ENCODE assay signal across 3 worm cellular contexts in the genomic region with DNA sequence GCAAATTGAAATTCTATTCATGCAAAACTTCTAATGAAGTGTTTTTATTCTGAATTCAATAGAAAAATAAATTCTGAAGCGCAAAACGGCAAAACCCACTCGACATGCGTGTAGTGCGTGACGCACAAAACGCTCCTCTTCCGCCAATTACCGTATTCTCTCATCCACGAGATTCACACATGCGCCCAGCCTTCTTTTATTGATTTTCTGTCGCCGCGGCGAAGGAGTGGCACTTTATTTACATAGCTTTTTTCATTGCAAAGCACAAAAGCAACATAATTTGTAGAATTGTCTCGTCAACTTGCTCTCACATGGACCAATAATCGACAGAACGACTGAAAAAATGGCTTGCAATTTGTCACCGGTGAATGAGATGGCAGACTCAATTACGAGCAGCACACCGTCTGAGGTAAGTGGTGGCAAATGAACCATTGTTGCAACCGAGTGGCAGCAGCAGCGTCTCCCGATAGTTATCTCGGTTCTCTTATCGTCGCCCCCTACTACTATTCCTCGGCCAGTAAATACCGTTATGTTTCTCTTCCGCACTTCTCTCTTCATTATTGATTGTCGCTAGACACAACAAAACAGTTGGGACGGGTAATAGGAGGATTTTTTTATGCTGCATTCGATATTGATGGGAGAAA.
TF ChIP-seq lines count a peak whose summit lies in the region.

unc-16 (plus strand) TSS at position 243 of the 644 bp plus-strand sequence.

TF ChIP-seq in whole organism, L1 larva, 84 proteins besides CTCF, POLR2A, EP300 and RAD21 (continued from another document and continues in another):
- TF ChIP-seq unc-98 (GFP tag; IDR thresholded peaks at IDR 0.05; lab: Robert Waterston, UW) (no peak), Y116A8C.19 (tag; optimal IDR thresholded peaks at IDR 0.05; lab: Kevin White, UChicago; ENCODE audit: borderline replicate concordance) (no peak), mef-2 (tag; optimal IDR thresholded peaks at IDR 0.05; lab: Kevin White, UChicago) (peak; percentile 44), isw-1 (GFP tag; IDR thresholded peaks at IDR 0.05; lab: Robert Waterston, UW) (peak; percentile 91), C34B4.2 (tag; optimal IDR thresholded peaks at IDR 0.05; lab: Kevin White, UChicago) (no peak), nhr-11 (tag; optimal IDR thresholded peaks at IDR 0.05; lab: Kevin White, UChicago) (peak; percentile 11), egl-27 (tag; optimal IDR thresholded peaks at IDR 0.05; lab: Kevin White, UChicago) (no peak), ceh-82 (tag; optimal IDR thresholded peaks at IDR 0.05; lab: Kevin White, UChicago) (peak; percentile 78 to 92 (median 89)), pqm-1 (tag; optimal IDR thresholded peaks at IDR 0.05; lab: Kevin White, UChicago) (no peak), mab-9 (GFP tag; IDR thresholded peaks at IDR 0.05; lab: Robert Waterston, UW) (peak; percentile 69; the same call in 1 of the 2 replicates), sup-37 (GFP tag; optimal IDR thresholded peaks at IDR 0.05; lab: Kevin White, UChicago) (peak; percentile 79), lir-3 (tag; optimal IDR thresholded peaks at IDR 0.05; lab: Kevin White, UChicago; ENCODE audit: poor library complexity) (peak; percentile 79), C16A3.4 (tag; optimal IDR thresholded peaks at IDR 0.05; lab: Kevin White, UChicago) (peak; percentile 85), nhr-47 (tag; optimal IDR thresholded peaks at IDR 0.05; lab: Kevin White, UChicago) (peak; percentile 92), jun-1 (tag; optimal IDR thresholded peaks at IDR 0.05; lab: Kevin White, UChicago) (peak; percentile 76), nhr-12 (tag; optimal IDR thresholded peaks at IDR 0.05; lab: Kevin White, UChicago) (no peak), ceh-8 (GFP tag; optimal IDR thresholded peaks at IDR 0.05; lab: Kevin White, UChicago) (peak; percentile 85), unc-30 (tag; optimal IDR thresholded peaks at IDR 0.05; lab: Kevin White, UChicago) (no peak), elt-3 (tag; optimal IDR thresholded peaks at IDR 0.05; lab: Kevin White, UChicago) (peak in 2 of 6 experiments; percentile 29 to 54), nhr-28 (tag; optimal IDR thresholded peaks at IDR 0.05; lab: Kevin White, UChicago) (no peak), mep-1 (tag; optimal IDR thresholded peaks at IDR 0.05; lab: Kevin White, UChicago) (peak; percentile 95), swsn-7 (tag; optimal IDR thresholded peaks at IDR 0.05; lab: Kevin White, UChicago) (peak; percentile 94), efl-1 (optimal IDR thresholded peaks at IDR 0.05; lab: Kevin White, UChicago) (peak; percentile 85 to 88), efl-1 (GFP tag; optimal IDR thresholded peaks at IDR 0.05 in 1 of 2; lab: Kevin White, UChicago) (peak; percentile 82 to 98), lin-14 (GFP tag; optimal IDR thresholded peaks at IDR 0.05; lab: Kevin White, UChicago) (peak; percentile 95), ceh-90 (tag; optimal IDR thresholded peaks at IDR 0.05; lab: Kevin White, UChicago) (peak; percentile 43), hpl-2 (GFP tag; optimal IDR thresholded peaks at IDR 0.05; lab: Kevin White, UChicago) (peak; percentile 7), ets-5 (GFP tag; IDR thresholded peaks at IDR 0.05; lab: Robert Waterston, UW) (no peak), unc-86 (tag; optimal IDR thresholded peaks at IDR 0.05; lab: Kevin White, UChicago) (peak; percentile 92), C04F5.9 (tag; optimal IDR thresholded peaks at IDR 0.05; lab: Kevin White, UChicago) (peak; percentile 83), nhr-19 (GFP tag; conservative IDR thresholded peaks at IDR 0.05; lab: Robert Waterston, UW) (peak; percentile 87), irx-1 (tag; optimal IDR thresholded peaks at IDR 0.05; lab: Kevin White, UChicago) (peak; percentile 89), ztf-11 (tag; optimal IDR thresholded peaks at IDR 0.05; lab: Kevin White, UChicago) (peak in 1 of 2 experiments; percentile 78), grh-1 (GFP tag; IDR thresholded peaks at IDR 0.05; lab: Robert Waterston, UW) (no peak; the same call in 1 of the 2 replicates), ces-1 (GFP tag; optimal IDR thresholded peaks at IDR 0.05; lab: Kevin White, UChicago) (no peak), hlh-4 (tag; optimal IDR thresholded peaks at IDR 0.05; lab: Kevin White, UChicago) (no peak), hlh-17 (GFP tag; optimal IDR thresholded peaks at IDR 0.05; lab: Kevin White, UChicago; ENCODE audit: borderline replicate concordance) (no peak), unc-130 (tag; optimal IDR thresholded peaks at IDR 0.05; lab: Kevin White, UChicago) (peak; percentile 88), mdl-1 (tag; optimal IDR thresholded peaks at IDR 0.05; lab: Kevin White, UChicago) (peak; percentile 48 to 98), nhr-76 (tag; optimal IDR thresholded peaks at IDR 0.05; lab: Kevin White, UChicago) (no peak)

TF ChIP-seq in whole organism, L3 larva, 47 proteins besides CTCF, POLR2A, EP300 and RAD21 (continued from another document):
- peak; percentile 89 for TF ChIP-seq lin-15B (tag; optimal IDR thresholded peaks at IDR 0.05; lab: Kevin White, UChicago)
- TF ChIP-seq eor-1 (tag; optimal IDR thresholded peaks at IDR 0.05; lab: Kevin White, UChicago) = peak in 1 of 2 experiments; percentile 13
- TF ChIP-seq skn-1 (tag; optimal IDR thresholded peaks at IDR 0.05; lab: Kevin White, UChicago) = peak; percentile 46
- peak; percentile 27 for TF ChIP-seq jun-1 (tag; optimal IDR thresholded peaks at IDR 0.05; lab: Kevin White, UChicago)
- no peak for TF ChIP-seq elt-3 (tag; optimal IDR thresholded peaks at IDR 0.05; lab: Kevin White, UChicago)
- TF ChIP-seq nhr-67 (tag; optimal IDR thresholded peaks at IDR 0.05; lab: Kevin White, UChicago) = no peak
- TF ChIP-seq aly-2 (tag; optimal IDR thresholded peaks at IDR 0.05; lab: Kevin White, UChicago) = no peak
- peak; percentile 85 for TF ChIP-seq lin-39 (tag; optimal IDR thresholded peaks at IDR 0.05; lab: Kevin White, UChicago)
- TF ChIP-seq nhr-77 (tag; optimal IDR thresholded peaks at IDR 0.05; lab: Kevin White, UChicago) = no peak
- peak; percentile 63 for TF ChIP-seq nhr-23 (tag; optimal IDR thresholded peaks at IDR 0.05; lab: Kevin White, UChicago)
- TF ChIP-seq nhr-76 (tag; optimal IDR thresholded peaks at IDR 0.05; lab: Kevin White, UChicago) = no peak
- TF ChIP-seq egl-27 (tag; optimal IDR thresholded peaks at IDR 0.05; lab: Kevin White, UChicago) = no peak
- no peak for TF ChIP-seq fkh-2 (tag; optimal IDR thresholded peaks at IDR 0.05; lab: Kevin White, UChicago)
- peak; percentile 87 for TF ChIP-seq mdl-1 (tag; optimal IDR thresholded peaks at IDR 0.05; lab: Kevin White, UChicago)
- TF ChIP-seq elt-1 (tag; optimal IDR thresholded peaks at IDR 0.05; lab: Kevin White, UChicago) = no peak
- TF ChIP-seq hmg-11 (tag; optimal IDR thresholded peaks at IDR 0.05; lab: Kevin White, UChicago) = peak; percentile 90
- no peak for TF ChIP-seq ceh-16 (tag; optimal IDR thresholded peaks at IDR 0.05; lab: Kevin White, UChicago)
- peak; percentile 85 for TF ChIP-seq lsy-12 (tag; optimal IDR thresholded peaks at IDR 0.05; lab: Kevin White, UChicago)
- TF ChIP-seq pha-4 (tag; optimal IDR thresholded peaks at IDR 0.05; lab: Kevin White, UChicago) = peak; percentile 97
- TF ChIP-seq tbx-2 (tag; optimal IDR thresholded peaks at IDR 0.05; lab: Kevin White, UChicago) = peak; percentile 82
- peak; percentile 90 for TF ChIP-seq ceh-28 (tag; optimal IDR thresholded peaks at IDR 0.05; lab: Kevin White, UChicago)
- TF ChIP-seq zag-1 (tag; optimal IDR thresholded peaks at IDR 0.05; lab: Kevin White, UChicago) = no peak
- TF ChIP-seq unc-39 (tag; optimal IDR thresholded peaks at IDR 0.05; lab: Kevin White, UChicago) = no peak
- peak; percentile 19 for TF ChIP-seq ceh-82 (tag; optimal IDR thresholded peaks at IDR 0.05; lab: Kevin White, UChicago)
- no peak for TF ChIP-seq nhr-11 (tag; optimal IDR thresholded peaks at IDR 0.05; lab: Kevin White, UChicago)
- peak; percentile 58 for TF ChIP-seq ama-1 (optimal IDR thresholded peaks at IDR 0.05; lab: Kevin White, UChicago)
- TF ChIP-seq nfya-1 (tag; optimal IDR thresholded peaks at IDR 0.05; lab: Kevin White, UChicago; ENCODE audit: insufficient read depth) = peak; percentile 96
- peak; percentile 72 for TF ChIP-seq elt-2 (tag; optimal IDR thresholded peaks at IDR 0.05; lab: Kevin White, UChicago)
- peak; percentile 87 for TF ChIP-seq mml-1 (tag; optimal IDR thresholded peaks at IDR 0.05; lab: Kevin White, UChicago)
- peak; percentile 88 for TF ChIP-seq egl-5 (tag; optimal IDR thresholded peaks at IDR 0.05; lab: Kevin White, UChicago)

TF ChIP-seq in whole organism, young adult, 124 proteins besides CTCF, POLR2A, EP300 and RAD21 (continued from another document and continues in another):
- TF ChIP-seq K11D2.4 (GFP tag; IDR thresholded peaks at IDR 0.05; lab: Robert Waterston, UW) = peak; percentile 87
- TF ChIP-seq F33H1.4 (GFP tag; IDR thresholded peaks at IDR 0.05; lab: Robert Waterston, UW) = peak; percentile 50; the same call in 1 of the 2 replicates
- peak in 1 of 3 experiments; percentile 82 for TF ChIP-seq lin-35 (GFP tag; optimal IDR thresholded peaks at IDR 0.05; lab: Kevin White, UChicago)
- peak; percentile 65 for TF ChIP-seq ZK185.1 (tag; optimal IDR thresholded peaks at IDR 0.05; lab: Kevin White, UChicago; ENCODE audit: poor library complexity, severe bottlenecking)
- TF ChIP-seq lin-54 (GFP tag; optimal IDR thresholded peaks at IDR 0.05; lab: Kevin White, UChicago) = peak; percentile 72
- TF ChIP-seq madf-10 (tag; optimal IDR thresholded peaks at IDR 0.05; lab: Kevin White, UChicago) = peak; percentile 45
- no peak for TF ChIP-seq tbx-9 (tag; optimal IDR thresholded peaks at IDR 0.05; lab: Kevin White, UChicago; ENCODE audit: borderline replicate concordance)
- peak; percentile 28 for TF ChIP-seq tlf-1 (GFP tag; optimal IDR thresholded peaks at IDR 0.05; lab: Kevin White, UChicago)
- no peak for TF ChIP-seq mel-28 (tag; optimal IDR thresholded peaks at IDR 0.05; lab: Kevin White, UChicago; ENCODE audit: borderline replicate concordance)
- no peak for TF ChIP-seq attf-6 (GFP tag; IDR thresholded peaks at IDR 0.05; lab: Robert Waterston, UW)
- TF ChIP-seq hsf-1 (GFP tag; IDR thresholded peaks at IDR 0.05; lab: Robert Waterston, UW) = no peak
- TF ChIP-seq B0261.1 (tag; optimal IDR thresholded peaks at IDR 0.05; lab: Kevin White, UChicago) = no peak
- peak; percentile 35; the same call in 1 of the 2 replicates for TF ChIP-seq rcor-1 (GFP tag; IDR thresholded peaks at IDR 0.05; lab: Robert Waterston, UW)
- no peak for TF ChIP-seq F39B2.1 (GFP tag; IDR thresholded peaks at IDR 0.05; lab: Robert Waterston, UW)
- TF ChIP-seq hrde-1 (tag; optimal IDR thresholded peaks at IDR 0.05; lab: Kevin White, UChicago; ENCODE audit: borderline replicate concordance) = no peak
- peak; percentile 34 for TF ChIP-seq dpl-1 (GFP tag; optimal IDR thresholded peaks at IDR 0.05; lab: Kevin White, UChicago)
- TF ChIP-seq xnd-1 (tag; optimal IDR thresholded peaks at IDR 0.05; lab: Kevin White, UChicago) = no peak
- no peak for TF ChIP-seq F10E7.11 (tag; optimal IDR thresholded peaks at IDR 0.05; lab: Kevin White, UChicago)
- no peak for TF ChIP-seq unc-130 (GFP tag; optimal IDR thresholded peaks at IDR 0.05; lab: Kevin White, UChicago)
- TF ChIP-seq lin-26 (GFP tag; IDR thresholded peaks at IDR 0.05; lab: Robert Waterston, UW) = peak; percentile 26; the same call in 1 of the 2 replicates
- TF ChIP-seq snpc-1.1 (tag; optimal IDR thresholded peaks at IDR 0.05; lab: Kevin White, UChicago; ENCODE audit: insufficient read depth) = no peak
- TF ChIP-seq ztf-6 (GFP tag; IDR thresholded peaks at IDR 0.05; lab: Robert Waterston, UW) = no peak
- peak; percentile 25 for TF ChIP-seq ama-1 (optimal IDR thresholded peaks at IDR 0.05; lab: Kevin White, UChicago)
- no peak for TF ChIP-seq ama-1 (GFP tag; optimal IDR thresholded peaks at IDR 0.05; lab: Kevin White, UChicago)
- no peak for TF ChIP-seq nfya-1 (tag; optimal IDR thresholded peaks at IDR 0.05; lab: Kevin White, UChicago; ENCODE audit: borderline replicate concordance, insufficient read depth)
- no peak for TF ChIP-seq egl-44 (GFP tag; IDR thresholded peaks at IDR 0.05; lab: Robert Waterston, UW)
- TF ChIP-seq Y56A3A.18 (GFP tag; IDR thresholded peaks at IDR 0.05; lab: Robert Waterston, UW) = no peak
- peak; percentile 19 for TF ChIP-seq efl-1 (GFP tag; optimal IDR thresholded peaks at IDR 0.05; lab: Kevin White, UChicago)
- TF ChIP-seq unc-62 (GFP tag; optimal IDR thresholded peaks at IDR 0.05; lab: Kevin White, UChicago) = peak; percentile 72
- no peak for TF ChIP-seq F49E8.2 (tag; optimal IDR thresholded peaks at IDR 0.05; lab: Kevin White, UChicago; ENCODE audit: insufficient read depth)
- TF ChIP-seq hlh-12 (tag; optimal IDR thresholded peaks at IDR 0.05; lab: Kevin White, UChicago) = no peak
- no peak for TF ChIP-seq egl-18 (GFP tag; IDR thresholded peaks at IDR 0.05; lab: Robert Waterston, UW)
- TF ChIP-seq Y79H2A.3 (GFP tag; conservative IDR thresholded peaks at IDR 0.05; lab: Robert Waterston, UW) = no peak
- TF ChIP-seq C06A6.2 (GFP tag; conservative IDR thresholded peaks at IDR 0.05; lab: Robert Waterston, UW) = 0 out of 2 replicates have a peak, but pooled peaks have one; percentile 31
- peak; percentile 46 for TF ChIP-seq repo-1 (tag; optimal IDR thresholded peaks at IDR 0.05; lab: Kevin White, UChicago)
- peak; percentile 85; the same call in 1 of the 2 replicates for TF ChIP-seq nfyb-1 (GFP tag; IDR thresholded peaks at IDR 0.05; lab: Robert Waterston, UW)
- TF ChIP-seq nhr-179 (tag; optimal IDR thresholded peaks at IDR 0.05; lab: Kevin White, UChicago) = no peak
- TF ChIP-seq ztf-26 (tag; optimal IDR thresholded peaks at IDR 0.05; lab: Kevin White, UChicago) = peak; percentile 47
- TF ChIP-seq hmg-1.2 (GFP tag; IDR thresholded peaks at IDR 0.05; lab: Robert Waterston, UW) = peak; percentile 33; the same call in 1 of the 2 replicates
- TF ChIP-seq sptf-2 (GFP tag; optimal IDR thresholded peaks at IDR 0.05; lab: Kevin White, UChicago) = no peak
- TF ChIP-seq tbp1 (GFP tag; optimal IDR thresholded peaks at IDR 0.05; lab: Kevin White, UChicago) = peak; percentile 42
- TF ChIP-seq let-526 (GFP tag; IDR thresholded peaks at IDR 0.05; lab: Robert Waterston, UW) = no peak; the same call in 1 of the 2 replicates
- no peak for TF ChIP-seq sea-2 (GFP tag; IDR thresholded peaks at IDR 0.05; lab: Robert Waterston, UW)
- TF ChIP-seq let-607 (tag; optimal IDR thresholded peaks at IDR 0.05; lab: Kevin White, UChicago) = peak; percentile 51 to 58
- no peak for TF ChIP-seq ztf-25 (GFP tag; IDR thresholded peaks at IDR 0.05; lab: Robert Waterston, UW)
- no peak for TF ChIP-seq B0035.1 (tag; optimal IDR thresholded peaks at IDR 0.05; lab: Kevin White, UChicago)
- TF ChIP-seq ekl-4 (GFP tag; IDR thresholded peaks at IDR 0.05; lab: Robert Waterston, UW) = peak; percentile 84
- TF ChIP-seq bed-1 (GFP tag; IDR thresholded peaks at IDR 0.05; lab: Robert Waterston, UW) = no peak
- no peak for TF ChIP-seq Y95B8A.8 (GFP tag; IDR thresholded peaks at IDR 0.05; lab: Robert Waterston, UW)
- no peak for TF ChIP-seq ceh-40 (GFP tag; IDR thresholded peaks at IDR 0.05; lab: Robert Waterston, UW)
- peak; percentile 40 for TF ChIP-seq madf-8 (GFP tag; conservative IDR thresholded peaks at IDR 0.05; lab: Robert Waterston, UW)
- TF ChIP-seq lsy-27 (tag; optimal IDR thresholded peaks at IDR 0.05; lab: Kevin White, UChicago; ENCODE audit: borderline replicate concordance, insufficient read depth) = no peak
- TF ChIP-seq F57C9.4 (tag; optimal IDR thresholded peaks at IDR 0.05; lab: Kevin White, UChicago) = no peak
- TF ChIP-seq F55B11.4 (tag; optimal IDR thresholded peaks at IDR 0.05; lab: Kevin White, UChicago; ENCODE audit: borderline replicate concordance, insufficient read depth) = no peak
- TF ChIP-seq nfya-2 (GFP tag; IDR thresholded peaks at IDR 0.05; lab: Robert Waterston, UW) = no peak
- TF ChIP-seq ceh-79 (tag; optimal IDR thresholded peaks at IDR 0.05; lab: Kevin White, UChicago) = no peak
- no peak for TF ChIP-seq mes-4 (tag; optimal IDR thresholded peaks at IDR 0.05; lab: Kevin White, UChicago)
- TF ChIP-seq F57A8.1 (GFP tag; optimal IDR thresholded peaks at IDR 0.05; lab: Kevin White, UChicago) = no peak
- TF ChIP-seq mxl-1 (tag; optimal IDR thresholded peaks at IDR 0.05; lab: Kevin White, UChicago) = no peak
- no peak for TF ChIP-seq somi-1 (GFP tag; optimal IDR thresholded peaks at IDR 0.05; lab: Kevin White, UChicago)
- TF ChIP-seq Y67H2A.10 (GFP tag; conservative IDR thresholded peaks at IDR 0.05; lab: Robert Waterston, UW) = peak; percentile 64; the same call in 1 of the 2 replicates
